Worm (Caenorhabditis elegans) whole organism, L4 larva: ENCODE data around the gene unc-43.

ENCODE experiments used
- D1046.2 ChIP-seq: fragments of 200-800 bp; sonication (Bioruptor generic); IDR thresholded peaks from 2 replicates; pipeline ENCODE4 v1.3.6; 2022; ENCODE audit warnings: missing genetic modification characterization, missing compliant biosample characterization
- F26F4.8 ChIP-seq: fragments of 200-800 bp; sonication (Bioruptor generic); conservative IDR thresholded peaks from 2 replicates; pipeline ENCODE4 v1.3.6; 2022; ENCODE audit warnings: missing genetic modification characterization, missing compliant biosample characterization
- F44E2.7 ChIP-seq: fragments of 200-800 bp; sonication (Bioruptor generic); IDR thresholded peaks from 2 replicates; pipeline ENCODE4 v2.1.2; 2022; ENCODE audit warnings: missing genetic modification characterization, missing compliant biosample characterization
- F49E8.2 ChIP-seq: sonication (generic microtip); optimal IDR thresholded peaks from 2 replicates; lab custom pipeline; 2016; ENCODE audit warnings: missing compliant biosample characterization, mild to moderate bottlenecking, missing genetic modification characterization, borderline replicate concordance
- T26A8.4 ChIP-seq: fragments of 200-800 bp; sonication (Bioruptor generic); IDR thresholded peaks from 2 replicates; pipeline ENCODE4 v1.3.6; 2022; ENCODE audit warnings: missing genetic modification characterization, missing compliant biosample characterization
- Y48G9A.11 ChIP-seq: fragments of 200-800 bp; sonication (Bioruptor generic); IDR thresholded peaks from 2 replicates; pipeline ENCODE4 v1.3.6; 2022; ENCODE audit warnings: missing genetic modification reagents, missing genetic modification characterization, missing compliant biosample characterization
- aha-1 ChIP-seq: fragments of 150-350 bp; peaks from one replicate; lab custom pipeline; 2014; ENCODE audit warnings: missing biosample characterization, missing genetic modification characterization
- aly-2 ChIP-seq: sonication (generic microtip); optimal IDR thresholded peaks from 2 replicates; lab custom pipeline; 2018; ENCODE audit warnings: missing biosample characterization, missing genetic modification characterization
- ama-1 ChIP-seq: fragments of 150-350 bp; optimal IDR thresholded peaks from 2 replicates; lab custom pipeline; 2014; ENCODE audit warnings: inconsistent platforms, mixed read lengths
- attf-4 ChIP-seq: sonication (generic microtip); optimal IDR thresholded peaks from 3 replicates; lab custom pipeline; 2017; ENCODE audit warnings: missing biosample characterization, missing genetic modification characterization
- ceh-32 ChIP-seq: sonication (generic microtip); optimal IDR thresholded peaks from 2 replicates; lab custom pipeline; 2016; ENCODE audit warnings: mild to moderate bottlenecking, missing genetic modification characterization, missing compliant biosample characterization; ENCODE audit not compliant: poor library complexity
- ceh-44 ChIP-seq: fragments of 200-800 bp; sonication (Bioruptor generic); IDR thresholded peaks from 2 replicates; pipeline ENCODE4 v1.3.6; 2022; ENCODE audit warnings: missing genetic modification reagents, missing genetic modification characterization, missing compliant biosample characterization
- ceh-62 ChIP-seq: sonication (generic microtip); optimal IDR thresholded peaks from 2 replicates; lab custom pipeline; 2017; ENCODE audit warnings: missing biosample characterization, missing genetic modification characterization
- ceh-82 ChIP-seq: sonication (generic microtip); optimal IDR thresholded peaks from 2 replicates; lab custom pipeline; 2017; ENCODE audit warnings: missing biosample characterization, missing genetic modification characterization
- ces-1 ChIP-seq: fragments of 150-350 bp; sonication (generic microtip); optimal IDR thresholded peaks from 4 replicates; lab custom pipeline; 2014; ENCODE audit warnings: missing biosample characterization, missing genetic modification reagents, missing genetic modification characterization
- cey-2 ChIP-seq: sonication (generic microtip); optimal IDR thresholded peaks from 3 replicates; lab custom pipeline; 2017; ENCODE audit warnings: missing genetic modification characterization, mild to moderate bottlenecking, missing compliant biosample characterization, antibody characterized with exemption, borderline replicate concordance; ENCODE audit not compliant: insufficient read depth
- ctbp-1 ChIP-seq: fragments of 200-800 bp; sonication (Bioruptor generic); IDR thresholded peaks from 2 replicates; pipeline ENCODE4 v1.3.6; 2022; ENCODE audit warnings: missing genetic modification reagents, missing genetic modification characterization, missing compliant biosample characterization
- daf-16 ChIP-seq, 3 experiments: sonication (generic microtip); optimal IDR thresholded peaks; 2 replicates each; lab custom pipeline; 2016 to 2017; ENCODE audit warnings: missing genetic modification characterization in 3 of 3, missing genetic modification reagents in 3 of 3, mild to moderate bottlenecking in 2 of 3, missing compliant biosample characterization in 2 of 3, missing biosample characterization in 1 of 3, moderate library complexity in 1 of 3
- dmd-9 ChIP-seq: fragments of 200-800 bp; sonication (Bioruptor generic); IDR thresholded peaks from 2 replicates; pipeline ENCODE4 v1.3.6; 2022; ENCODE audit warnings: missing genetic modification reagents, missing genetic modification characterization, missing compliant biosample characterization
- dve-1 ChIP-seq: sonication (generic microtip); optimal IDR thresholded peaks from 2 replicates; lab custom pipeline; 2017; ENCODE audit warnings: antibody characterized with exemption, mild to moderate bottlenecking, missing genetic modification characterization, missing compliant biosample characterization; ENCODE audit not compliant: insufficient read depth
- egl-27 ChIP-seq: sonication (generic microtip); optimal IDR thresholded peaks from 3 replicates; lab custom pipeline; 2017; ENCODE audit warnings: missing biosample characterization, missing genetic modification reagents, missing genetic modification characterization
- fkh-10 ChIP-seq: fragments of 150-350 bp; optimal IDR thresholded peaks from 2 replicates; lab custom pipeline; 2014; ENCODE audit warnings: missing biosample characterization, missing genetic modification reagents, missing genetic modification characterization
- fos-1 ChIP-seq: fragments of 150-350 bp; optimal IDR thresholded peaks from 2 replicates; lab custom pipeline; 2014; ENCODE audit warnings: missing biosample characterization, missing genetic modification characterization
- hif-1 ChIP-seq, 2 experiments: sonication (generic microtip); optimal IDR thresholded peaks; 2 replicates each; lab custom pipeline; 2016 to 2017; ENCODE audit warnings: missing compliant biosample characterization in 2 of 2, missing genetic modification characterization in 2 of 2, missing genetic modification reagents in 2 of 2, missing genotype in 2 of 2, mild to moderate bottlenecking in 1 of 2
- hlh-30 ChIP-seq: sonication (generic microtip); optimal IDR thresholded peaks from 2 replicates; lab custom pipeline; 2017; ENCODE audit warnings: antibody characterized with exemption, mild to moderate bottlenecking, missing genetic modification characterization, missing compliant biosample characterization; ENCODE audit not compliant: insufficient read depth
- hmg-1.1 ChIP-seq: fragments of 200-800 bp; sonication (Bioruptor generic); IDR thresholded peaks from 2 replicates; pipeline ENCODE4 v1.3.6; 2022; ENCODE audit warnings: missing genetic modification reagents, missing genetic modification characterization, missing compliant biosample characterization
- jun-1 ChIP-seq: fragments of 150-350 bp; optimal IDR thresholded peaks from 2 replicates; lab custom pipeline; 2014; ENCODE audit warnings: missing biosample characterization, missing genetic modification reagents, missing genetic modification characterization
- lin-1 ChIP-seq: fragments of 200-800 bp; sonication (Bioruptor generic); IDR thresholded peaks from 2 replicates; pipeline ENCODE4 v1.3.6; 2022; ENCODE audit warnings: missing genetic modification reagents, missing genetic modification characterization, missing compliant biosample characterization
- lin-15B ChIP-seq: fragments of 150-350 bp; sonication (generic microtip); optimal IDR thresholded peaks from 3 replicates; lab custom pipeline; 2014; ENCODE audit warnings: missing biosample characterization, missing genetic modification characterization
- lir-3 ChIP-seq: sonication (generic microtip); optimal IDR thresholded peaks from 2 replicates; lab custom pipeline; 2016; ENCODE audit warnings: mild to moderate bottlenecking, missing genetic modification characterization, missing compliant biosample characterization
- madf-5 ChIP-seq, 2 experiments: fragments of 200-800 bp; sonication (Bioruptor generic); IDR thresholded peaks; 2 replicates each; pipeline ENCODE4 v1.3.6; 2022; ENCODE audit warnings: missing compliant biosample characterization in 2 of 2, missing genetic modification characterization in 2 of 2
- mdl-1 ChIP-seq, 2 experiments: fragments of 150-350 bp in 1 of 2; sonication (generic microtip) in 1 of 2; optimal IDR thresholded peaks; 2 replicates each; lab custom pipeline; 2014 to 2017; ENCODE audit warnings: missing biosample characterization in 2 of 2, missing genetic modification characterization in 2 of 2
- mdt-29 ChIP-seq: fragments of 200-800 bp; sonication (Bioruptor generic); IDR thresholded peaks from 2 replicates; pipeline ENCODE4 v1.3.6; 2022; ENCODE audit warnings: missing genetic modification reagents, missing genetic modification characterization, missing compliant biosample characterization
- mxl-2 ChIP-seq: fragments of 200-800 bp; sonication (Bioruptor generic); conservative IDR thresholded peaks from 2 replicates; pipeline ENCODE4 v1.3.6; 2022; ENCODE audit warnings: missing genetic modification reagents, missing genetic modification characterization, missing compliant biosample characterization
- nhr-237 ChIP-seq: sonication (generic microtip); optimal IDR thresholded peaks from 2 replicates; lab custom pipeline; 2017; ENCODE audit warnings: missing biosample characterization, missing genetic modification characterization
- nhr-25 ChIP-seq: sonication (generic microtip); optimal IDR thresholded peaks from 2 replicates; lab custom pipeline; 2017; ENCODE audit warnings: missing genetic modification characterization, mild to moderate bottlenecking, missing compliant biosample characterization, antibody characterized with exemption, moderate library complexity, borderline replicate concordance; ENCODE audit not compliant: insufficient read depth
- nhr-48 ChIP-seq: sonication (generic microtip); optimal IDR thresholded peaks from 2 replicates; lab custom pipeline; 2016; ENCODE audit warnings: mild to moderate bottlenecking, missing genetic modification characterization, missing compliant biosample characterization
- php-3 ChIP-seq: fragments of 200-800 bp; sonication (Bioruptor generic); IDR thresholded peaks from 2 replicates; pipeline ENCODE4 v1.3.6; 2022; ENCODE audit warnings: missing genetic modification reagents, missing genetic modification characterization, missing compliant biosample characterization
- saeg-2 ChIP-seq: fragments of 200-800 bp; sonication (Bioruptor generic); IDR thresholded peaks from 2 replicates; pipeline ENCODE4 v1.3.6; 2022; ENCODE audit warnings: missing genetic modification reagents, missing genetic modification characterization, missing compliant biosample characterization
- set-16 ChIP-seq: fragments of 200-800 bp; sonication (Bioruptor generic); IDR thresholded peaks from 2 replicates; pipeline ENCODE4 v1.3.6; 2022; ENCODE audit warnings: missing genetic modification reagents, missing genetic modification characterization, missing compliant biosample characterization
- skn-1 ChIP-seq: fragments of 150-350 bp; optimal IDR thresholded peaks from 2 replicates; lab custom pipeline; 2014; ENCODE audit warnings: missing biosample characterization, missing genetic modification characterization
- spr-1 ChIP-seq: sonication (generic microtip); optimal IDR thresholded peaks from 2 replicates; lab custom pipeline; 2016; ENCODE audit warnings: mild to moderate bottlenecking, missing genetic modification characterization, missing compliant biosample characterization
- spr-3 ChIP-seq: fragments of 200-800 bp; sonication (Bioruptor generic); optimal IDR thresholded peaks from 2 replicates; lab custom pipeline; 2018; ENCODE audit warnings: mild to moderate bottlenecking, missing genetic modification characterization, missing compliant biosample characterization
- tra-1 ChIP-seq: fragments of 200-800 bp; sonication (Bioruptor generic); IDR thresholded peaks from 2 replicates; pipeline ENCODE4 v1.3.6; 2022; ENCODE audit warnings: missing genetic modification reagents, missing genetic modification characterization, missing compliant biosample characterization
- unc-39 ChIP-seq: sonication (generic microtip); optimal IDR thresholded peaks from 2 replicates; lab custom pipeline; 2017; ENCODE audit warnings: missing biosample characterization, missing genetic modification characterization
- unc-62 ChIP-seq, 3 experiments: fragments of 150-350 bp in 1 of 3; sonication (generic microtip); optimal IDR thresholded peaks in 2 of 3; peaks in 1 of 3; 1 replicate in 1 of 3; 2 replicates in 2 of 3; lab custom pipeline; 2014 to 2017; ENCODE audit warnings: missing biosample characterization in 3 of 3, missing genetic modification characterization in 3 of 3, missing genetic modification reagents in 3 of 3, missing genotype in 1 of 3
- vab-7 ChIP-seq: fragments of 200-800 bp; sonication (Bioruptor generic); IDR thresholded peaks from 2 replicates; pipeline ENCODE4 v1.3.6; 2022; ENCODE audit warnings: missing genetic modification reagents, missing genetic modification characterization, missing compliant biosample characterization
- zag-1 ChIP-seq: fragments of 150-350 bp; optimal IDR thresholded peaks from 2 replicates; lab custom pipeline; 2014; ENCODE audit warnings: missing biosample characterization, missing genetic modification characterization
- zip-11 ChIP-seq: fragments of 200-800 bp; sonication (Bioruptor generic); IDR thresholded peaks from 2 replicates; pipeline ENCODE4 v1.3.6; 2022; ENCODE audit warnings: missing genetic modification characterization, missing compliant biosample characterization

unc-43 gene

ce11 chrIV:10380626-10381025 is 30.6 kb upstream of the unc-43 start (continued):
- TF ChIP-seq mdl-1 (tag; optimal IDR thresholded peaks at IDR 0.05; lab: Kevin White, UChicago) (peak; percentile 57 to 89), hif-1 (tag; optimal IDR thresholded peaks at IDR 0.05; lab: Kevin White, UChicago) (peak in 1 of 2 experiments; percentile 52), ceh-82 (tag; lab: Kevin White, UChicago) (no peak), aha-1 (tag; lab: Kevin White, UChicago) (peak; percentile 98), hlh-30 (tag; lab: Kevin White, UChicago) (peak; percentile 98), spr-1 (tag; lab: Kevin White, UChicago) (peak; percentile 46), lir-3 (tag; lab: Kevin White, UChicago) (no peak), F44E2.7 (no peak), tra-1 (GFP tag; lab: Robert Waterston, UW) (0 out of 2 replicates have a peak, but pooled peaks have one; percentile 40), cey-2 (tag; lab: Kevin White, UChicago) (no peak), dve-1 (peak; percentile 67), vab-7 (GFP tag; lab: Robert Waterston, UW) (no peak), ama-1 (lab: Kevin White, UChicago) (peak; percentile 61), ceh-32 (tag; lab: Kevin White, UChicago) (no peak), hmg-1.1 (GFP tag; lab: Robert Waterston, UW) (peak; percentile 52; the same call in 1 of the 2 replicates), daf-16 (GFP tag; optimal IDR thresholded peaks at IDR 0.05; lab: Kevin White, UChicago) (peak in 1 of 2 experiments; percentile 29), daf-16 (tag; optimal IDR thresholded peaks at IDR 0.05; lab: Kevin White, UChicago) (peak; percentile 44), lin-1 (GFP tag; lab: Robert Waterston, UW) (0 out of 2 replicates have a peak, but pooled peaks have one; percentile 32), saeg-2 (GFP tag; lab: Robert Waterston, UW) (0 out of 2 replicates have a peak, but pooled peaks have one; percentile 11), unc-39 (tag; lab: Kevin White, UChicago) (no peak), unc-62 (GFP tag; optimal IDR thresholded peaks at IDR 0.05 in 1 of 2; lab: Kevin White, UChicago) (peak in 1 of 2 experiments; percentile 96), unc-62 (tag; optimal IDR thresholded peaks at IDR 0.05; lab: Kevin White, UChicago) (no peak), php-3 (GFP tag; lab: Robert Waterston, UW) (no peak), Y48G9A.11 (GFP tag; lab: Robert Waterston, UW) (no peak), zip-11 (GFP tag; lab: Robert Waterston, UW) (no peak), D1046.2 (GFP tag; lab: Robert Waterston, UW) (no peak), nhr-25 (tag; lab: Kevin White, UChicago) (no peak), dmd-9 (GFP tag; lab: Robert Waterston, UW) (no peak), aly-2 (tag; lab: Kevin White, UChicago) (no peak), nhr-237 (tag; lab: Kevin White, UChicago) (no peak), F49E8.2 (tag; lab: Kevin White, UChicago) (no peak), nhr-48 (tag; lab: Kevin White, UChicago) (peak; percentile 64), jun-1 (tag; lab: Kevin White, UChicago) (no peak), spr-3 (GFP tag; lab: Kevin White, UChicago) (no peak), ctbp-1 (GFP tag; lab: Robert Waterston, UW) (peak; percentile 66; the same call in 1 of the 2 replicates), ceh-44 (no peak), ces-1 (GFP tag; lab: Kevin White, UChicago) (no peak), lin-15B (tag; lab: Kevin White, UChicago) (no peak), attf-4 (tag; lab: Kevin White, UChicago) (no peak), T26A8.4 (GFP tag; lab: Robert Waterston, UW) (0 out of 2 replicates have a peak, but pooled peaks have one; percentile 21), madf-5 (GFP tag; IDR thresholded peaks at IDR 0.05; lab: Robert Waterston, UW) (no peak), skn-1 (tag; lab: Kevin White, UChicago) (no peak), zag-1 (tag; lab: Kevin White, UChicago) (no peak), set-16 (GFP tag; lab: Robert Waterston, UW) (no peak), fos-1 (tag; lab: Kevin White, UChicago) (no peak), ceh-62 (no peak), mxl-2 (GFP tag; lab: Robert Waterston, UW) (no peak), egl-27 (tag; lab: Kevin White, UChicago) (no peak), mdt-29 (GFP tag; lab: Robert Waterston, UW) (no peak), fkh-10 (GFP tag; lab: Kevin White, UChicago) (no peak), F26F4.8 (GFP tag; lab: Robert Waterston, UW) (0 out of 2 replicates have a peak, but pooled peaks have one; percentile 4)
